Worm (Caenorhabditis elegans) whole organism, young adult: Measurements from ENCODE around the gene hpl-1.

ENCODE experiments used
- B0035.1 ChIP-seq: sonication (generic microtip); optimal IDR thresholded peaks from 2 replicates; lab custom pipeline; 2016; ENCODE audit warnings: missing genetic modification characterization, mild to moderate bottlenecking, missing compliant biosample characterization, missing genotype, missing genetic modification reagents
- B0261.1 ChIP-seq: sonication (generic microtip); optimal IDR thresholded peaks from 2 replicates; lab custom pipeline; 2016; ENCODE audit warnings: mild to moderate bottlenecking, missing genetic modification characterization, moderate library complexity, missing compliant biosample characterization
- C17E4.6 ChIP-seq: fragments of 200-800 bp; sonication (Bioruptor generic); IDR thresholded peaks from 2 replicates; pipeline ENCODE4 v1.3.6; 2022; ENCODE audit warnings: missing genetic modification reagents, missing genetic modification characterization, missing compliant biosample characterization
- F10E7.11 ChIP-seq: sonication (generic microtip); optimal IDR thresholded peaks from 2 replicates; lab custom pipeline; 2017; ENCODE audit warnings: mild to moderate bottlenecking, missing genetic modification characterization, moderate library complexity, missing compliant biosample characterization
- K12H6.12 ChIP-seq: fragments of 200-800 bp; sonication (Bioruptor generic); optimal IDR thresholded peaks from 2 replicates; lab custom pipeline; 2018; ENCODE audit warnings: mild to moderate bottlenecking, missing genetic modification characterization, missing compliant biosample characterization
- T26A5.8 ChIP-seq: sonication (generic microtip); optimal IDR thresholded peaks from 2 replicates; lab custom pipeline; 2016; ENCODE audit warnings: missing genetic modification characterization, missing compliant biosample characterization
- Y53G8AR.9 ChIP-seq: fragments of 200-800 bp; sonication (Bioruptor generic); conservative IDR thresholded peaks from 2 replicates; pipeline ENCODE4 v1.3.6; 2022; ENCODE audit warnings: missing genetic modification reagents, missing genetic modification characterization, missing compliant biosample characterization
- Y56A3A.18 ChIP-seq: fragments of 200-800 bp; sonication (Bioruptor generic); IDR thresholded peaks from 2 replicates; pipeline ENCODE4 v1.3.6; 2022; ENCODE audit warnings: missing genetic modification reagents, missing genetic modification characterization, missing compliant biosample characterization
- Y95B8A.8 ChIP-seq: fragments of 200-800 bp; sonication (Bioruptor generic); IDR thresholded peaks from 2 replicates; pipeline ENCODE4 v1.3.6; 2022; ENCODE audit warnings: missing genetic modification reagents, missing genetic modification characterization, missing compliant biosample characterization
- ZK185.1 ChIP-seq: sonication (generic microtip); optimal IDR thresholded peaks from 2 replicates; lab custom pipeline; 2016; ENCODE audit warnings: mild to moderate bottlenecking, missing genetic modification characterization, missing compliant biosample characterization; ENCODE audit not compliant: poor library complexity, severe bottlenecking
- aptf-2 ChIP-seq: fragments of 200-800 bp; sonication (Bioruptor generic); conservative IDR thresholded peaks from 2 replicates; pipeline ENCODE4 v1.3.6; 2022; ENCODE audit warnings: missing genetic modification reagents, missing genetic modification characterization, missing compliant biosample characterization
- attf-3 ChIP-seq: fragments of 200-800 bp; sonication (Bioruptor generic); conservative IDR thresholded peaks from 2 replicates; pipeline ENCODE4 v1.3.6; 2022; ENCODE audit warnings: missing genetic modification reagents, missing genetic modification characterization, missing compliant biosample characterization
- bed-1 ChIP-seq: fragments of 200-800 bp; sonication (Bioruptor generic); IDR thresholded peaks from 2 replicates; pipeline ENCODE4 v1.3.6; 2022; ENCODE audit warnings: missing genetic modification reagents, missing genetic modification characterization, missing compliant biosample characterization
- cebp-1 ChIP-seq, 2 experiments: fragments of 200-800 bp in 1 of 2; sonication (Bioruptor generic) in 1 of 2; sonication (generic microtip) in 1 of 2; IDR thresholded peaks in 1 of 2; optimal IDR thresholded peaks in 1 of 2; 2 replicates each; pipeline versions ENCODE4 v1.3.6 to Lab custom; 2017 to 2022; ENCODE audit warnings: missing compliant biosample characterization in 2 of 2, missing genetic modification characterization in 2 of 2, mild to moderate bottlenecking in 1 of 2, missing genetic modification reagents in 1 of 2, moderate library complexity in 1 of 2
- ceh-91 ChIP-seq: fragments of 200-800 bp; sonication (Bioruptor generic); IDR thresholded peaks from 2 replicates; pipeline ENCODE4 v1.3.6; 2022; ENCODE audit warnings: missing genetic modification reagents, missing genetic modification characterization, missing compliant biosample characterization
- dox-1 ChIP-seq: fragments of 200-800 bp; sonication (Bioruptor generic); IDR thresholded peaks from 2 replicates; pipeline ENCODE4 v1.3.6; 2022; ENCODE audit warnings: missing genetic modification reagents, missing genetic modification characterization, missing compliant biosample characterization
- dpl-1 ChIP-seq: fragments of 150-350 bp; optimal IDR thresholded peaks from 2 replicates; lab custom pipeline; 2014; ENCODE audit warnings: missing biosample characterization, missing genetic modification reagents, missing genetic modification characterization
- egl-44 ChIP-seq: fragments of 200-800 bp; sonication (Bioruptor generic); IDR thresholded peaks from 2 replicates; pipeline ENCODE4 v1.3.6; 2022; ENCODE audit warnings: missing genetic modification reagents, missing genetic modification characterization, missing compliant biosample characterization
- gei-17 ChIP-seq: fragments of 200-800 bp; sonication (Bioruptor generic); optimal IDR thresholded peaks from 2 replicates; lab custom pipeline; 2018; ENCODE audit warnings: mild to moderate bottlenecking, missing genetic modification characterization, missing compliant biosample characterization
- him-1 ChIP-seq: sonication (generic microtip); optimal IDR thresholded peaks from 2 replicates; lab custom pipeline; 2016; ENCODE audit warnings: missing genotype, missing genetic modification reagents, missing genetic modification characterization, missing compliant biosample characterization
- hlh-12 ChIP-seq: sonication (generic microtip); optimal IDR thresholded peaks from 2 replicates; lab custom pipeline; 2016; ENCODE audit warnings: missing genetic modification characterization, missing compliant biosample characterization
- hmg-1.2 ChIP-seq: fragments of 200-800 bp; sonication (Bioruptor generic); IDR thresholded peaks from 2 replicates; pipeline ENCODE4 v1.3.6; 2022; ENCODE audit warnings: missing genetic modification reagents, missing genetic modification characterization, missing compliant biosample characterization
- hsf-1 ChIP-seq: fragments of 200-800 bp; sonication (Bioruptor generic); IDR thresholded peaks from 2 replicates; pipeline ENCODE4 v1.3.6; 2022; ENCODE audit warnings: missing genetic modification reagents, missing genetic modification characterization, missing compliant biosample characterization
- lag-1 ChIP-seq: fragments of 200-800 bp; sonication (Bioruptor generic); IDR thresholded peaks from 2 replicates; pipeline ENCODE4 v1.3.6; 2022; ENCODE audit warnings: missing genetic modification reagents, missing genetic modification characterization, missing compliant biosample characterization
- let-607 ChIP-seq, 2 experiments: fragments of 200-800 bp in 1 of 2; sonication (Bioruptor generic) in 1 of 2; sonication (generic microtip) in 1 of 2; optimal IDR thresholded peaks; 2 replicates each; lab custom pipeline; 2016 to 2018; ENCODE audit warnings: mild to moderate bottlenecking in 2 of 2, missing compliant biosample characterization in 2 of 2, missing genetic modification characterization in 2 of 2, moderate library complexity in 2 of 2, missing genotype in 1 of 2
- lin-35 ChIP-seq, 3 experiments: fragments of 150-350 bp in 2 of 3; sonication (generic microtip) in 1 of 3; optimal IDR thresholded peaks; 2 replicates each; lab custom pipeline; 2014 to 2018; ENCODE audit warnings: missing biosample characterization in 3 of 3, missing genetic modification characterization in 3 of 3, missing genetic modification reagents in 3 of 3
- lin-40 ChIP-seq: sonication (generic microtip); optimal IDR thresholded peaks from 2 replicates; lab custom pipeline; 2016; ENCODE audit warnings: missing genetic modification characterization, mild to moderate bottlenecking, missing compliant biosample characterization, missing genotype, missing genetic modification reagents
- madf-10 ChIP-seq: sonication (generic microtip); optimal IDR thresholded peaks from 2 replicates; lab custom pipeline; 2016; ENCODE audit warnings: mild to moderate bottlenecking, missing genetic modification characterization, missing compliant biosample characterization
- madf-6 ChIP-seq: fragments of 200-800 bp; sonication (Bioruptor generic); IDR thresholded peaks from 2 replicates; pipeline ENCODE4 v1.3.6; 2022; ENCODE audit warnings: missing genetic modification reagents, missing genetic modification characterization, missing compliant biosample characterization
- mel-28 ChIP-seq: sonication (generic microtip); optimal IDR thresholded peaks from 2 replicates; lab custom pipeline; 2016; ENCODE audit warnings: borderline replicate concordance, mild to moderate bottlenecking, missing genetic modification characterization, missing compliant biosample characterization
- nfya-2 ChIP-seq: fragments of 200-800 bp; sonication (Bioruptor generic); IDR thresholded peaks from 2 replicates; pipeline ENCODE4 v1.3.6; 2022; ENCODE audit warnings: missing genetic modification reagents, missing genetic modification characterization, missing compliant biosample characterization
- nhr-179 ChIP-seq: sonication (generic microtip); optimal IDR thresholded peaks from 2 replicates; lab custom pipeline; 2016; ENCODE audit warnings: mild to moderate bottlenecking, missing genetic modification characterization, missing compliant biosample characterization
- nhr-80 ChIP-seq: sonication (generic microtip); optimal IDR thresholded peaks from 2 replicates; lab custom pipeline; 2016; ENCODE audit warnings: missing genetic modification characterization, missing compliant biosample characterization
- rec-8 ChIP-seq, 2 experiments: sonication (generic microtip); optimal IDR thresholded peaks; 2 replicates each; lab custom pipeline; 2016; ENCODE audit warnings: mild to moderate bottlenecking in 2 of 2, missing genetic modification characterization in 2 of 2, missing genetic modification reagents in 2 of 2, missing genotype in 2 of 2, missing biosample characterization in 1 of 2, missing compliant biosample characterization in 1 of 2, moderate library complexity in 1 of 2
- sea-2 ChIP-seq: fragments of 200-800 bp; sonication (Bioruptor generic); IDR thresholded peaks from 2 replicates; pipeline ENCODE4 v1.3.6; 2022; ENCODE audit warnings: missing genetic modification characterization, missing compliant biosample characterization
- tbp1 ChIP-seq: fragments of 200-800 bp; sonication (Bioruptor generic); optimal IDR thresholded peaks from 2 replicates; lab custom pipeline; 2018; ENCODE audit warnings: mild to moderate bottlenecking, missing genetic modification characterization, missing compliant biosample characterization
- tbx-9 ChIP-seq: sonication (generic microtip); optimal IDR thresholded peaks from 2 replicates; lab custom pipeline; 2016; ENCODE audit warnings: borderline replicate concordance, missing genetic modification characterization, inconsistent platforms, missing compliant biosample characterization
- tlf-1 ChIP-seq: fragments of 200-800 bp; sonication (Bioruptor generic); optimal IDR thresholded peaks from 2 replicates; lab custom pipeline; 2018; ENCODE audit warnings: mild to moderate bottlenecking, missing genetic modification characterization, missing compliant biosample characterization
- unc-130 ChIP-seq: sonication (generic microtip); optimal IDR thresholded peaks from 2 replicates; lab custom pipeline; 2016; ENCODE audit warnings: missing genetic modification reagents, missing genetic modification characterization, missing compliant biosample characterization
- unc-62 ChIP-seq: fragments of 150-350 bp; optimal IDR thresholded peaks from 2 replicates; lab custom pipeline; 2014; ENCODE audit warnings: missing biosample characterization, missing genetic modification reagents, missing genetic modification characterization
- xnd-1 ChIP-seq: sonication (generic microtip); optimal IDR thresholded peaks from 2 replicates; lab custom pipeline; 2016; ENCODE audit warnings: missing genotype, missing genetic modification reagents, missing genetic modification characterization, missing compliant biosample characterization
- zim-3 ChIP-seq: sonication (generic microtip); optimal IDR thresholded peaks from 2 replicates; lab custom pipeline; 2017; ENCODE audit warnings: mild to moderate bottlenecking, missing genetic modification characterization, moderate library complexity, missing compliant biosample characterization
- ztf-18 ChIP-seq: sonication (generic microtip); optimal IDR thresholded peaks from 2 replicates; lab custom pipeline; 2016; ENCODE audit warnings: missing genotype, mild to moderate bottlenecking, missing genetic modification characterization, missing compliant biosample characterization
- ztf-3 ChIP-seq: fragments of 200-800 bp; sonication (Bioruptor generic); optimal IDR thresholded peaks from 2 replicates; lab custom pipeline; 2018; ENCODE audit warnings: mild to moderate bottlenecking, missing genetic modification characterization, missing compliant biosample characterization

Gene hpl-1

ce11 chrX:13246668-13247358 lies 1.6 kb downstream of the hpl-1 start:
- TF ChIP-seq unc-130 (GFP tag; lab: Kevin White, UChicago) = no peak
- TF ChIP-seq T26A5.8 (tag; lab: Kevin White, UChicago) = no peak
- TF ChIP-seq nfya-2 (GFP tag; lab: Robert Waterston, UW) = no peak
- no peak for TF ChIP-seq F10E7.11 (tag; lab: Kevin White, UChicago)
- TF ChIP-seq dpl-1 (GFP tag; lab: Kevin White, UChicago) = no peak
- no peak for TF ChIP-seq B0261.1 (tag; lab: Kevin White, UChicago)
- no peak for TF ChIP-seq nhr-179
- TF ChIP-seq unc-62 (GFP tag; lab: Kevin White, UChicago) = no peak
- TF ChIP-seq B0035.1 = no peak
- TF ChIP-seq Y56A3A.18 (GFP tag; lab: Robert Waterston, UW) = no peak
- no peak for TF ChIP-seq hlh-12
- TF ChIP-seq xnd-1 = no peak
- no peak for TF ChIP-seq dox-1 (GFP tag; lab: Robert Waterston, UW)
- no peak for TF ChIP-seq ztf-3 (GFP tag; lab: Kevin White, UChicago)
- TF ChIP-seq madf-10 = no peak
- TF ChIP-seq Y95B8A.8 = no peak

- no peak for TF ChIP-seq cebp-1 (GFP tag; IDR thresholded peaks at IDR 0.05; lab: Robert Waterston, UW)
- TF ChIP-seq cebp-1 (tag; optimal IDR thresholded peaks at IDR 0.05; lab: Kevin White, UChicago) = peak; percentile 0
- TF ChIP-seq nhr-80 (tag; lab: Kevin White, UChicago) = peak; percentile 77
- TF ChIP-seq aptf-2 (GFP tag; lab: Robert Waterston, UW) = no peak
- TF ChIP-seq tlf-1 = no peak
Measured at ce11 chrX:13247614-13248013, 2.4 kb downstream of the hpl-1 start.

- TF ChIP-seq lag-1 (GFP tag; lab: Robert Waterston, UW) (no peak), Y53G8AR.9 (GFP tag; lab: Robert Waterston, UW) (no peak), K12H6.12 (no peak), madf-6 (GFP tag; lab: Robert Waterston, UW) (no peak), attf-3 (no peak), Y56A3A.18 (GFP tag; lab: Robert Waterston, UW) (no peak), sea-2 (no peak), hsf-1 (GFP tag; lab: Robert Waterston, UW) (no peak), hmg-1.2 (GFP tag; lab: Robert Waterston, UW) (no peak), ztf-18 (tag; lab: Kevin White, UChicago) (no peak), let-607 (tag; optimal IDR thresholded peaks at IDR 0.05; lab: Kevin White, UChicago) (no peak), nhr-80 (tag; lab: Kevin White, UChicago) (no peak), egl-44 (no peak), C17E4.6 (GFP tag; lab: Robert Waterston, UW) (no peak), ZK185.1 (tag; lab: Kevin White, UChicago) (no peak)
Measured at ce11 chrX:13248265-13248664, 3.1 kb downstream of the hpl-1 start, which contains the start of gene K08H2.7. Gene K08H2.7, minus strand, starts transcription at chrX:13248437.

ce11 chrX:13249102-13249501 lies 3.9 kb downstream of the hpl-1 start:
- TF ChIP-seq lin-40 (tag; lab: Kevin White, UChicago) (no peak), bed-1 (GFP tag; lab: Robert Waterston, UW) (no peak), gei-17 (no peak), rec-8 (tag; optimal IDR thresholded peaks at IDR 0.05; lab: Kevin White, UChicago) (no peak), T26A5.8 (tag; lab: Kevin White, UChicago) (no peak), ceh-91 (GFP tag; lab: Robert Waterston, UW) (no peak), mel-28 (tag; lab: Kevin White, UChicago) (no peak), him-1 (tag; lab: Kevin White, UChicago) (no peak), tbp1 (GFP tag; lab: Kevin White, UChicago) (no peak), zim-3 (tag; lab: Kevin White, UChicago) (no peak), lag-1 (GFP tag; lab: Robert Waterston, UW) (no peak), unc-62 (GFP tag; lab: Kevin White, UChicago) (no peak), tbx-9 (tag; lab: Kevin White, UChicago) (no peak), lin-35 (GFP tag; optimal IDR thresholded peaks at IDR 0.05; lab: Kevin White, UChicago) (no peak), hsf-1 (GFP tag; lab: Robert Waterston, UW) (no peak)
